Fruit fly (Drosophila melanogaster): Measurements from ENCODE around the gene Rac2.

Gene Rac2

DNA sequence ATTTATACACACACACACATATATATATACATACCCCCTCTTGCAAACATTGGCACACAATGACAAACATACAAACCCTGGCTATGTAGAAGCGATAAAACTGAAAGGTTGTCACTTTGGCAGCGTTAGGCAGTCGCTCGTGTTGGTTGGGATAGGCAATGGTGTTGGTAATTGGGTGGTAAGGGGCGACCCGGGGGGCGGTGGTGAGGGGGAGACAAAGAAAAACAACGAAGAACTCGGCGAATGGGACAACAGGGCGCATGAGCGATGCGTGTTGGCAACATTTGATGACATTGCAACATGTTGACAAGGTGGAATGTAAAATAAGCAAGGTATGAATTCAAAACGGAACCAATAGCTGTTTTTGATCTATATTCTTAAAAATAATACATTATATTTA lies 12.4 kb downstream of the Rac2 start:
- TF ChIP-seq noc (tag; optimal IDR thresholded peaks at IDR 0.05): no peak

dm6 chr3L:7404081-7404480 lies 30.9 kb downstream of the Rac2 start, which contains the start of gene CG8560:
Gene CG8560, minus strand, starts transcription at chr3L:7404181.
- peak; percentile 48 for TF ChIP-seq noc (tag; optimal IDR thresholded peaks at IDR 0.05)

dm6 chr3L:7401972-7402371 lies 33.0 kb downstream of the Rac2 start:
- TF ChIP-seq noc (tag; optimal IDR thresholded peaks at IDR 0.05): no peak

DNA sequence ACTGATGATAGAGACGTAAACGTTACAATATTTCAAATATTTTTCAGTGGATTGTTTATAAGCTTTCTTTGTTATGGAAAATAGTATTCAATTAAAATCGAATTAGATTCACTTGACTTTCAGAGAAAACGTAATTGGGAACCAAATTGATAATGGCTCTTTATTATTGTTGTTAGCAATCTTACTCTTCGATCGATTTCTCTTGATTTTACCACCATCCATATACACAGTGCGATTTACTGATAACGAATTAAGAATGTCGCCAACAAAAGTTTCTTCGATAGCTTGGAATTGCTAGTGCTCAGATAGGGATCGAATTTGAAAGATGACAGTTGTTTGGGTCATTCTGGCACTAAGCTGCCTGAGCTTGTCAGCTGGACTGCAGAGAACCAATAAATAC lies 35.2 kb downstream of the Rac2 start, which contains the start of gene CG18417:
CG18417 (plus strand) TSS at position 301 of the 400 bp plus-strand sequence.
- no peak for TF ChIP-seq noc (tag; optimal IDR thresholded peaks at IDR 0.05)

DNA sequence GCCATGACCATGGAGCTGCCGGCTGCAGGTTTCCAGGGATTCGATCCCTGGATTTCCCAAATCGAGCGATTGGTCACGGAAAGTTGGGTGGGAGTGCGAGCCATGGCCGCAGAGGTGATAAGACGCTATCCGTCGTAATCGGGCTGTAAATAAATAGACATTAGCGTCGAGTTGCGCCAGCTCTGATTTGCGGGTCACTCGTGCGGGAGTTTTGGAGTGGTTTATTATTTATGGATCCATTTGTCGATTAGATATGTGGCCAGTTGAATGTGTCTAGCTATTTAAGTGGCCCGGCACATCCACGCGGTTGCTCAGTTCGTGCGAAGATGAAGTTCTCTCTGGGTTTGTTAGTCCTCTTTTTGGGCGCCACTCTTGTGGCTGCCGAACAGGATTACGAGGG lies 37.0 kb downstream of the Rac2 start, which contains the start of gene CG8562:
CG8562 (plus strand) TSS at position 307 of the 400 bp plus-strand sequence.
- peak; percentile 81 for TF ChIP-seq noc (tag; optimal IDR thresholded peaks at IDR 0.05)

DNA sequence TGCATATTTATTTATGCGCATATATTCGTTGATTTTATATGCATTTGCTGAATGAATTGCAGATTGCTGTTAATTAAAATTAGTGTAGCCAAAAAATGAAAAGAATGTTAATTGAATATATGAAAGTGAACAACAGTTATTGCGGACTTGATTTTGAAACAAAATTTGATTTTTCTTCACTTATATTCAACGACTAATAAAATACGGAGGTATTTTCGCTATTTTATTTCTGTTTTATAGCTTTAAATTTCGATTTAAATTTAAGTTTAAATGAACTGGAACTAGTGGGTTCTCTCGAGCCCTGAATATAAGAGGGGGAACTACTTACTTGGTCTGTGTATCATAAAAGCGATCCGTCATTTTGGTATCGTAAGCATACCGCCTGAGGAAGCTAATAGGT lies 38.9 kb downstream of the Rac2 start, which contains the start of gene CG32379:
CG32379 (plus strand) TSS at position 301 of the 400 bp plus-strand sequence.
- TF ChIP-seq noc (tag; optimal IDR thresholded peaks at IDR 0.05): no peak

DNA sequence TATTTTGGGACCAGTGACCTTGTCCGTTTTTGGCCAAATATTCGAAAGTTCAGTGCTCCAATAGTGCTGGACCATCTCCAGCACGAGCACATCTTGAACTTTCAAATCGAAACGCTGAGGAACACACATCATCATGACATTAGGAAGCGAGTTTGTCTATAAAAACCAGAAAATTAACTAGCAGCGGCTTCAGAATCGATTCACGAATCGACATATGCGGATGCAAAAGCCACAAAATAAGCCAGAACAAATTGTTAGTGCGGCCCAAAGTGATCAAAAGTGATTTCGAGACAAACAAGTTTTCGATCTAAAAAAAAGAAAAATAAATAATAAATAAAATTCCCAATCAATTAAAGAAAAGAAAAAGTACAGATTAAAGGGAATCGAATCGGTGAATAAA lies 44.5 kb downstream of the Rac2 start, which contains the start of gene CG8563:
CG8563 (plus strand) TSS at position 301 of the 400 bp plus-strand sequence.
- no peak for TF ChIP-seq noc (tag; optimal IDR thresholded peaks at IDR 0.05)

- TF ChIP-seq noc (tag; optimal IDR thresholded peaks at IDR 0.05): no peak
Observed at dm6 chr3L:7390004-7390403, 45.0 kb downstream of the Rac2 start.

DNA sequence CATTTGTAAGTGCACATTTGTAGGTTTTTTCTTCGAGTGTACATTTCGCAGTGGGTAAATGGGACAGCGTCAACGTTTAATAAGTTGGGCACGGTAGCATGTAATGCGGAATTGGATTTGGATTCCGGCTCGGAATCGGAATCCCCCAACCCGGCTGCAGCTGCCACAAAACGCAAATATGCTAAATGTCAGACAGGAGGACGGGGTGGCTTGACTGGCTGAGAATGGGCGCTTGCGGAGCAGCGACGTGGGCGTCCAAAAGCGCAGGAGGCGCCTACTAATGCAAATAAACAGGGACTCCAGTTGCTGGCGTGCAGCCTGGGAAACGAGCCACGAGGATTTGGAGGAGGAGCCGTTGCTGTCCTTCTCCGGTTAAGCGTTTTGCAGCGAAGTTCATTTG lies 47.2 kb downstream of the Rac2 start, which contains the start of gene CG8564:
CG8564 (minus strand) TSS at position 101 of the 400 bp plus-strand sequence.
- no peak for TF ChIP-seq noc (tag; optimal IDR thresholded peaks at IDR 0.05)
